Fruit fly (Drosophila melanogaster): ENCODE measurements around the gene pan.

The pan gene

DNA sequence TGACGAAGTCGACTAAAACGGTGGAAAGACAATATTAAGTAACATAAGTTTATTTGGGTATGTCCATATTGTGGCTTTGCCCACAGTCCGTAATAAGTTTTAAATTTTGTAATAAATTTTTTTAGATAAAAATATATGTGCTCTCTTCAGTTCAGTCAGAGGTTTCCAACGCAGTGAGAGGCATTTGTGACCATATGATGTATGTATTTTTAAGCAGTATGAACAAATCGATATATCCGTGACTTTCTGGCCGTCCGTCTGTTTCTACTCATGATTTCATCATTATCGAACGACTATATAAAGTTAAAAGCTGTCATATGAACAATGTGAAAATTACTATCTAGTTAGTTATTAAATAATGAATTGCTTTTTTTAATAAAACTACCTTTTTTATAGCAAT, 33.0 kb downstream of the pan start:
- TF ChIP-seq psq (optimal IDR thresholded peaks at IDR 0.05) (no peak), EcR (GFP tag; optimal IDR thresholded peaks at IDR 0.05) (no peak), usp (GFP tag; optimal IDR thresholded peaks at IDR 0.05) (no peak), Dll (optimal IDR thresholded peaks at IDR 0.05) (no peak), pan (optimal IDR thresholded peaks at IDR 0.05) (no peak), CG8478 (optimal IDR thresholded peaks at IDR 0.05) (no peak)

DNA sequence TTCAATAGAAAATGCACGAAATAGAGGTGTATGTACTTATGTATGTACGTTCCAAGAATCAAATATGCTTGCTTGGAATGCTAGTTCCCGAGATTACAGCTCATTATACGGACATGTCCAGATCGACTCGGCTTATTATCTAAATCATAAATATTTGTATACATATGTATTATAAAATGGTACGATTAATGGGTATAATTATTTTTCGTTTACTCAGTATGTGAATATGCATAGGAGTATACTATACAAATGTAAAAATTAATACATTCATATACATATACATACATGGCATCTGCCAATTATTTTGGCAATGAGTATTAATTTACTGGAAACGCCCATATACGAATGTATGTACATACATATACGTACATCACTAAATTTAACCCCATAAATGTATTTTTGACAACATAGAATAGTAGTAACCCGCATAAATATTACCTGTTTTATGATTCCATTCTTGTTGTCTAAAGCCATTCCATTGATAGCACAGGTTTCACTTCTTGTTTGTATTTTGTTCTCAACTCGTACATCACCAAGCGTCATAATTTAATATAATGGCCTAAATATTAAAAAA, 59.8 kb downstream of the pan start:
- TF ChIP-seq psq (optimal IDR thresholded peaks at IDR 0.05): no peak
- TF ChIP-seq usp (GFP tag; optimal IDR thresholded peaks at IDR 0.05): no peak
- TF ChIP-seq pan (optimal IDR thresholded peaks at IDR 0.05): no peak
- TF ChIP-seq Dll (optimal IDR thresholded peaks at IDR 0.05): no peak
- no peak for TF ChIP-seq CG8478 (optimal IDR thresholded peaks at IDR 0.05)

DNA sequence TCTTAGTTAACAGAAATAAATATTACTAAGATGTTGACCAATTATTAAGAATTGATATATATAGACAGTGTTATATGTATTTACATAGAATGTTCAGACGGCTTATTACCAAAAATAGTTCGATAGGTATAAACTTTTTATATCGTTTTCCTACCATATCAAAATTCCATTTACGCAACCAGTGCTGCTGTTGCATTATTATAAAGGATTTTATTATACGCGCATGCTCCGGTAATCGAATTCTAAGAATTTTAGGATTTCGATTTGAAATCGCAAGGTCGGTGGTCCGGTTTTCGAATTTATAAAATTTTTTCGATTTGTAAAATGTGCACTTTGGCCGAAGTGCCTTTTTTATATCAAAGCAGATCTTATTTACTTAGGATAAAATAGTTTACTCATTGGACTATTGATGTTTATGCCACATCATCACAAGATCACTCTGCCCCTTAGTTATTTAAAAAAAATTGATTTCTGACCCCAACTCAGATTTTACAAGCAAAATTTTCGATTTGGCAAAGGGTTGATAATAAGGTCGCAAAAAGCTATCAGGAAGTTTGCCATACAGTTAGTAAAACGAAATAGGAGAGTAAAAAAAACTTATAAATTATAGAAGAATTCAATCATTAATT, 60.6 kb downstream of the pan start, which contains the start of gene Ank:
Ank (minus strand) TSS at position 206 of the 629 bp plus-strand sequence.
- TF ChIP-seq Dll (optimal IDR thresholded peaks at IDR 0.05): no peak
- no peak for TF ChIP-seq CG8478 (optimal IDR thresholded peaks at IDR 0.05)
- no peak for TF ChIP-seq psq (optimal IDR thresholded peaks at IDR 0.05)
- TF ChIP-seq usp (GFP tag; optimal IDR thresholded peaks at IDR 0.05): no peak
- no peak for TF ChIP-seq pan (optimal IDR thresholded peaks at IDR 0.05)
- no peak for TF ChIP-seq EcR (GFP tag; optimal IDR thresholded peaks at IDR 0.05)

DNA sequence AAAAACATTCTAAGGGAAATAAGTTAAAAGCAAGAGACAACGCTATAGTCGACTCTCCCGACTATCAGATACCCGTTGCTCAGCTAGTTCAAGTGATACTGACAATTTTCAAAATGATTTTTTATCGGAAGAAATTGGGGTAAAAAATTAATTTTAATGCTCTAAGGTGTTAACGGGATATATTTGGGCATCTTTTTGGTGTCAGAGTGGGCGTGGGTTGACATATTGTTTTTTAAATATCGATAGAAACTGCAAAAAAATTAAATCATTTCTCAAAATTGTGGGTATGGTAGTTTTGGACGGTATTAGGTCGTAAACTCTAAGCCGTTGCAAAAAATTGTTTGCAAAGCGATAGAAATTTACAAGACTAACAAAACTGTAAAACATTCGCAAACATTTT, 61.4 kb downstream of the pan start:
- TF ChIP-seq pan (optimal IDR thresholded peaks at IDR 0.05): no peak
- TF ChIP-seq usp (GFP tag; optimal IDR thresholded peaks at IDR 0.05): no peak
- no peak for TF ChIP-seq psq (optimal IDR thresholded peaks at IDR 0.05)
- no peak for TF ChIP-seq Dll (optimal IDR thresholded peaks at IDR 0.05)
- TF ChIP-seq EcR (GFP tag; optimal IDR thresholded peaks at IDR 0.05): no peak
- TF ChIP-seq CG8478 (optimal IDR thresholded peaks at IDR 0.05): no peak

DNA sequence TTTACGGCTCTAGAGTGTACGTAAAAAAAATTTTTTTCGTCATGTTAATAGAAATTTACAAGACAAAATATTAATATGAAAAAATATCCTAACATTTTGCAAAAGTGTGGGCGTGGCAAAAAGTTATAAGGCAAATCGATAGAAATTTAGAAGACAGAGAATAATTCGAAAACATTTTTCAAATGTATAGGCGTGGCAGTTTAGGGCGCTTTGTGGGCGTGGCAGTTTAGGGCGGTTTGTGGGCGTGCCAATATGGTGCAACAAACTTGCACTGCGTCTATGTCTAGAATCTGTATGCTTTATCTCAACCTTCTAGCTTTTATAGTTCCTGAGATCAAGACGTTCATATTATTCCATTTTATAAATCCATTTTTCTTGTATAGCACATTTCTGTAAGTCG, 61.9 kb downstream of the pan start:
- TF ChIP-seq CG8478 (optimal IDR thresholded peaks at IDR 0.05) (no peak), Dll (optimal IDR thresholded peaks at IDR 0.05) (no peak), EcR (GFP tag; optimal IDR thresholded peaks at IDR 0.05) (no peak), pan (optimal IDR thresholded peaks at IDR 0.05) (no peak), psq (optimal IDR thresholded peaks at IDR 0.05) (no peak), usp (GFP tag; optimal IDR thresholded peaks at IDR 0.05) (no peak)

DNA sequence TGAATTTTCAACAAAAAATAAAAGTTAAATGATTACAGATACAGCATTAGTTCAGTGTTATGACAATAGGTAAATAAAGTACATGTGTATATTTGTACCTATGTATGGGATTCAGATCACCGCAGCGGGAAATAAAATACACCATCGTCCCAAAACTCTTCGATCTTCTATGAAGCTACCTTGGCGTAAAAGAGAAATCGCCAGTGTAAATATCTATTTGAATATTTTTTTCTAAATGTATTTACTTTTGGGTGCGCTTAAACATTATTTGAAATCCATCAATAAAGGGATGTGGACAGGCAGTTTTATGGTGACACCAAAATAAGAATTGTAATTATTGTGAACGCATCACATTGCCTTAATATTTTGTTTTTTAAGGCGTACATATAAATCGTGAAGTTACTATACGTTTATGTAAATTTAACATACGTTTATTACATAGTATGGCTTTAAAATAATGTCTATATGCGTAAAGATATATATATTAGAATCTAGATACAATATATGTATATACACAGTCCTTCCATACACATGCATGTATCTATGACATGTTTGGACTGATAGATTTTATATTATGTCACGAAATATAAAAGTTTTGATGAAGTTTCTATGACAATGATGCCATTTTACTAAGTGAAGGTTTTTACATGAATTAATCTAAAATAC, 63.0 kb downstream of the pan start, which contains the start of gene anne:
anne (plus strand) TSS at position 263 of the 666 bp plus-strand sequence.
- TF ChIP-seq EcR (GFP tag; optimal IDR thresholded peaks at IDR 0.05) (no peak), Dll (optimal IDR thresholded peaks at IDR 0.05) (no peak), pan (optimal IDR thresholded peaks at IDR 0.05) (no peak), CG8478 (optimal IDR thresholded peaks at IDR 0.05) (no peak), psq (optimal IDR thresholded peaks at IDR 0.05) (no peak), usp (GFP tag; optimal IDR thresholded peaks at IDR 0.05) (no peak)

DNA sequence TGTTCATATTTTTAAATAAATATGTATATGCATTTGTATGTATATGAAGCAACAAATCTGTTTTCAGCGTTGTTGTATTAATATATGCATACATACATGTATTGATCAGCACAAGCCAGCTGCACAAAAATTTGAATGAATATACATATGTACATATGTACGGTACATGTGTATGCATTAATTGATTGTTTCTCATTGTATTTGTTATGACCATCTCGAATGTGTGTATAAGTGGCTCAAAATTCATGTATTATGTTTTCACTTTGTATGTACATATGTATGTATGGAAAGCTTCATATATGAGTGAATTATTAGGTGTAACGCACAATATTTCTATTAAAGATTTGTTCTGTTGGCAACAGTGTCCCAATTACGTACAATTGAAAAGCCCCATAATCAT, 66.8 kb downstream of the pan start:
- no peak for TF ChIP-seq CG8478 (optimal IDR thresholded peaks at IDR 0.05)
- TF ChIP-seq pan (optimal IDR thresholded peaks at IDR 0.05): no peak
- no peak for TF ChIP-seq EcR (GFP tag; optimal IDR thresholded peaks at IDR 0.05)
- TF ChIP-seq psq (optimal IDR thresholded peaks at IDR 0.05): no peak
- no peak for TF ChIP-seq Dll (optimal IDR thresholded peaks at IDR 0.05)
- no peak for TF ChIP-seq usp (GFP tag; optimal IDR thresholded peaks at IDR 0.05)

DNA sequence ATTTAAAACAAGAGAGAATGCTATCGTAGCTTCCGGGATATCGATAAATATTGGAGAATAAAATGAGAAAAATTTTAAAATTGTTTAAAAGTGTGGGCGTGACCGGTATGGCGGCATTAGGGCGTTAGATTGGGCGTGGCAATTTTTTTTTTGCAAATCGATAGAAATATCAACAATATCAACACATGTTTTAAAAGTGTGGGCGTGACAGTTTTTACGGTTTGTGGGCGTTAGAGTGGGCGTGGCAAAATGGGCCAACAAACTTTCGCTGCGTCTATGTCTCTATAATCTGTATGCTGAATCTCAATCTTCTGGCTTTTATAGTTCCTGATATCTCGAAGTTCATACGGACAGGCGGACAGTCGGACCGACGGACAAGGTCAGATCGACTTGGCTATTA, 80.0 kb downstream of the pan start:
- TF ChIP-seq CG8478 (optimal IDR thresholded peaks at IDR 0.05): no peak
- TF ChIP-seq psq (optimal IDR thresholded peaks at IDR 0.05): no peak
- TF ChIP-seq EcR (GFP tag; optimal IDR thresholded peaks at IDR 0.05): no peak
- no peak for TF ChIP-seq Dll (optimal IDR thresholded peaks at IDR 0.05)
- TF ChIP-seq usp (GFP tag; optimal IDR thresholded peaks at IDR 0.05): no peak
- TF ChIP-seq pan (optimal IDR thresholded peaks at IDR 0.05): no peak

DNA sequence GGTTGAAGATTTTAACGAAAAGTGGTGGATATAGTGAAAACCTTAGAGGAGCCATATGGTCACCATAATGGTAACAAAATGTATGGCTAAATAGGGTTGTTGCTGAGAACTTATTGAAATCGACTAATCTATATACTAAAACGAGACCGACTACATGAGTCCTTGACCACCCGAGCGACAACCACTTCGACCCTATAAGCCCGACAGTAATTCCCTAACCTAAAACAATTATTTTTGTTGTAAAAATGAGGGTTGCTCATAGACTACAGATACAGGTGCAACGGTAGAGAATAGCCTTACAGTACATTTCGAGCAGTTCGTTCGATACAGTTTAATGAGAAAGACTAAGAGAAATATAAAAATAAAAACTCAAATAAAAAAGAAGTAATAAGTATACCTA, 81.3 kb downstream of the pan start, which contains the start of gene CG32006:
CG32006 (plus strand) TSS at position 312 of the 400 bp plus-strand sequence.
- TF ChIP-seq psq (optimal IDR thresholded peaks at IDR 0.05) (no peak), EcR (GFP tag; optimal IDR thresholded peaks at IDR 0.05) (no peak), usp (GFP tag; optimal IDR thresholded peaks at IDR 0.05) (no peak), CG8478 (optimal IDR thresholded peaks at IDR 0.05) (no peak)

DNA sequence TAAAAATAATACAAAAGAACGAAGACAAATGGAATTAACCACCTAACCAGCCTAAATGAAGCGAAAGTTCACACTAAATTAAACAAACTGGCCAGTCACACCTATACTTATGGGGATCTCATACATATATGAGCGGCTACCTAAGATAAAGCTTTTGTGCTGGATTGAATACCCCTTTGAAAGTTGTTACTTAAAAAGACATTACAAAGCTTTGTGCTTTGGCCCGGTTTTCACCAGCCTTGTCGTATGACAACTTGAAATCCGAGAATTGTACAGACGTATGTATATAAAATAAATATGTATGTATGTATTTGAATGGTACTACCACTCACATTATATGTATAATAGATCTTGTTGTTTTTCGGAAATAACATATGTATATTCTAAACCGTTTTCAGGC, 86.9 kb downstream of the pan start, which contains the start of gene CG31997:
CG31997 (minus strand) TSS at position 84 of the 400 bp plus-strand sequence.
- TF ChIP-seq usp (GFP tag; optimal IDR thresholded peaks at IDR 0.05) (no peak), psq (optimal IDR thresholded peaks at IDR 0.05) (no peak), CG8478 (optimal IDR thresholded peaks at IDR 0.05) (no peak), pan (optimal IDR thresholded peaks at IDR 0.05) (no peak), Dll (optimal IDR thresholded peaks at IDR 0.05) (no peak), EcR (GFP tag; optimal IDR thresholded peaks at IDR 0.05) (no peak)
